Worm (Caenorhabditis elegans) whole organism, late embryonic: Measurements from ENCODE around the gene cyp-13A4.

ENCODE experiments used
- ceh-45 ChIP-seq: fragments of 200-800 bp; sonication (Bioruptor generic); IDR thresholded peaks from 2 replicates; pipeline ENCODE4 v1.3.6; 2022; ENCODE audit warnings: missing genetic modification reagents, missing genetic modification characterization, missing compliant biosample characterization
- mec-3 ChIP-seq: sonication (generic microtip); optimal IDR thresholded peaks from 2 replicates; lab custom pipeline; 2016; ENCODE audit warnings: borderline replicate concordance, missing genetic modification characterization, missing compliant biosample characterization

cyp-13A4 gene

ce11 chrII:9746069-9746468 lies 51.5 kb downstream of the cyp-13A4 start, which contains the start of the genes Y53C12B.1 and nos-3 (continued):
- no peak for TF ChIP-seq mec-3 (tag; lab: Kevin White, UChicago)
- TF ChIP-seq ceh-45 (GFP tag; lab: Robert Waterston, UW), result no peak
